Worm (Caenorhabditis elegans): ENCODE results near the gene clec-216.

clec-216 gene

DNA sequence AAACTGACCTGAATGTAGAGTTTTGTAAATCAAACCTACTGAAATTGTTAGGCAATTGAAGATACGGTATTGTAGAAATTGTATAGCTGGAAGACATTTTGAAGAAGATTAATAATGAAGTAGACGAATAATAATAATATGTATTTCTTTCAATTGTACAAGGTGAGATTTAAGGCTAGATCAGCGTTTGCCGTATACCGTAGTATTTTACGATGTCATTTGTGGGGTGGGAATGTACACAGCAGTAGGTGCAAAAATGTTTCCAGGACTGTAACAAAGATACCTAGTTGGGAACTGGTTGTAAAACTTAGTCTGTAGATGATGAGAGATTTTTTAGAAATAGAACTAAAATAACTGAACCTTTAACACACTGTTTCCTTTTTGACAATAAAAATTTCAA lies 41.8 kb upstream of the clec-216 start, which contains the start of gene ceh-76:
TSS of gene ceh-76 (minus strand) at position 101 of the 400 bp plus-strand sequence.
- TF ChIP-seq nhr-6 (tag; optimal IDR thresholded peaks at IDR 0.05) (no peak), unc-62 (GFP tag; optimal IDR thresholded peaks at IDR 0.05) (no peak), sma-9 (GFP tag; optimal IDR thresholded peaks at IDR 0.05) (no peak), sma-9 (tag; optimal IDR thresholded peaks at IDR 0.05) (no peak)

- no peak for TF ChIP-seq fos-1 (tag; optimal IDR thresholded peaks at IDR 0.05)
- TF ChIP-seq mdl-1 (tag; optimal IDR thresholded peaks at IDR 0.05) = no peak
- no peak for TF ChIP-seq zag-1 (tag; optimal IDR thresholded peaks at IDR 0.05)
- no peak for TF ChIP-seq sma-3 (GFP tag; optimal IDR thresholded peaks at IDR 0.05)
- TF ChIP-seq C34F6.9 (tag; optimal IDR thresholded peaks at IDR 0.05) = no peak
- no peak for TF ChIP-seq ama-1 (optimal IDR thresholded peaks at IDR 0.05)
- TF ChIP-seq nhr-6 (tag; optimal IDR thresholded peaks at IDR 0.05) = no peak
- no peak for TF ChIP-seq lsy-2 (tag; optimal IDR thresholded peaks at IDR 0.05)
- no peak for TF ChIP-seq unc-55 (GFP tag; optimal IDR thresholded peaks at IDR 0.05)
- TF ChIP-seq nhr-12 (tag; optimal IDR thresholded peaks at IDR 0.05) = no peak
- TF ChIP-seq sma-9 (GFP tag; optimal IDR thresholded peaks at IDR 0.05) = no peak
- TF ChIP-seq sma-9 (tag; optimal IDR thresholded peaks at IDR 0.05) = no peak
- no peak for TF ChIP-seq nhr-23 (tag; optimal IDR thresholded peaks at IDR 0.05)
- no peak for TF ChIP-seq peb-1 (tag; optimal IDR thresholded peaks at IDR 0.05)
- no peak for TF ChIP-seq sem-4 (tag; optimal IDR thresholded peaks at IDR 0.05)
- TF ChIP-seq ceh-16 (tag; optimal IDR thresholded peaks at IDR 0.05) = no peak
- no peak for TF ChIP-seq mab-5 (tag; optimal IDR thresholded peaks at IDR 0.05)
- TF ChIP-seq nhr-77 (tag; optimal IDR thresholded peaks at IDR 0.05) = no peak
Measured at ce11 chrV:7985860-7986259, 33.1 kb upstream of the clec-216 start, which contains the start of gene Y97E10AL.1. Gene Y97E10AL.1, plus strand, starts transcription at chrV:7986160.

ce11 chrV:7983381-7984052 lies 30.8 kb upstream of the clec-216 start, which contains the start of the genes natb-1 and abhd-12:
Gene natb-1, minus strand, starts transcription at chrV:7983431.
Gene abhd-12, plus strand, starts transcription at chrV:7983879.
- TF ChIP-seq mdl-1 (tag; optimal IDR thresholded peaks at IDR 0.05) = no peak
- no peak for TF ChIP-seq sma-9 (GFP tag; optimal IDR thresholded peaks at IDR 0.05)
- no peak for TF ChIP-seq sma-9 (tag; optimal IDR thresholded peaks at IDR 0.05)
- TF ChIP-seq nhr-21 (tag; optimal IDR thresholded peaks at IDR 0.05) = no peak
- TF ChIP-seq C34F6.9 (tag; optimal IDR thresholded peaks at IDR 0.05) = peak; percentile 75
- TF ChIP-seq nhr-6 (tag; optimal IDR thresholded peaks at IDR 0.05) = no peak
- TF ChIP-seq lin-39 (tag; optimal IDR thresholded peaks at IDR 0.05) = no peak
- no peak for TF ChIP-seq nhr-10 (tag; optimal IDR thresholded peaks at IDR 0.05)
- TF ChIP-seq fos-1 (tag; optimal IDR thresholded peaks at IDR 0.05) = peak; percentile 20
- peak; percentile 54 for TF ChIP-seq gmeb-1 (tag; optimal IDR thresholded peaks at IDR 0.05)
- no peak for TF ChIP-seq lin-11 (tag; optimal IDR thresholded peaks at IDR 0.05)
- no peak for TF ChIP-seq peb-1 (tag; optimal IDR thresholded peaks at IDR 0.05)
- no peak for TF ChIP-seq lin-13 (GFP tag; optimal IDR thresholded peaks at IDR 0.05)
- TF ChIP-seq ceh-16 (tag; optimal IDR thresholded peaks at IDR 0.05) = no peak
- TF ChIP-seq ztf-4 (tag; optimal IDR thresholded peaks at IDR 0.05) = no peak
- TF ChIP-seq ama-1 (optimal IDR thresholded peaks at IDR 0.05) = no peak
- peak; percentile 30 for TF ChIP-seq nhr-25 (tag; optimal IDR thresholded peaks at IDR 0.05)
- no peak for TF ChIP-seq aly-2 (tag; optimal IDR thresholded peaks at IDR 0.05)
- TF ChIP-seq lsy-2 (tag; optimal IDR thresholded peaks at IDR 0.05) = peak; percentile 84 to 96
- no peak for TF ChIP-seq sem-4 (tag; optimal IDR thresholded peaks at IDR 0.05)
- peak; percentile 12 for TF ChIP-seq crh-2 (tag; optimal IDR thresholded peaks at IDR 0.05)
- no peak for TF ChIP-seq ztf-1 (GFP tag; conservative IDR thresholded peaks at IDR 0.05)
- TF ChIP-seq unc-39 (tag; optimal IDR thresholded peaks at IDR 0.05) = no peak
- TF ChIP-seq unc-55 (GFP tag; optimal IDR thresholded peaks at IDR 0.05) = peak; percentile 72
- no peak for TF ChIP-seq egl-27 (tag; optimal IDR thresholded peaks at IDR 0.05)
- no peak for TF ChIP-seq alr-1 (tag; optimal IDR thresholded peaks at IDR 0.05)
- peak; percentile 3 for TF ChIP-seq blmp-1 (tag; optimal IDR thresholded peaks at IDR 0.05; ENCODE audit: insufficient read depth)
- no peak for TF ChIP-seq nhr-12 (tag; optimal IDR thresholded peaks at IDR 0.05)
- TF ChIP-seq ztf-11 (tag; optimal IDR thresholded peaks at IDR 0.05) = no peak
- TF ChIP-seq nhr-23 (tag; optimal IDR thresholded peaks at IDR 0.05) = no peak
- no peak for TF ChIP-seq elt-3 (tag; optimal IDR thresholded peaks at IDR 0.05)
- TF ChIP-seq elt-1 (tag; optimal IDR thresholded peaks at IDR 0.05) = no peak
- no peak for TF ChIP-seq unc-62 (GFP tag; optimal IDR thresholded peaks at IDR 0.05)
- no peak for TF ChIP-seq ceh-82 (tag; optimal IDR thresholded peaks at IDR 0.05)
- no peak for TF ChIP-seq nhr-77 (tag; optimal IDR thresholded peaks at IDR 0.05)
- TF ChIP-seq dmd-4 (tag; optimal IDR thresholded peaks at IDR 0.05) = no peak
- TF ChIP-seq snpc-4 (tag; optimal IDR thresholded peaks at IDR 0.05) = no peak
- no peak for TF ChIP-seq mbf-1 (tag; optimal IDR thresholded peaks at IDR 0.05)
- peak; percentile 45 for TF ChIP-seq nhr-129 (tag; optimal IDR thresholded peaks at IDR 0.05)
- no peak for TF ChIP-seq Y55F3AM.14 (GFP tag; optimal IDR thresholded peaks at IDR 0.05)
- TF ChIP-seq sma-3 (GFP tag; optimal IDR thresholded peaks at IDR 0.05) = no peak
- TF ChIP-seq nhr-11 (tag; optimal IDR thresholded peaks at IDR 0.05) = no peak
- TF ChIP-seq nhr-237 (tag; optimal IDR thresholded peaks at IDR 0.05) = no peak
- no peak for TF ChIP-seq mab-5 (tag; optimal IDR thresholded peaks at IDR 0.05)
- TF ChIP-seq ZK546.5 (tag; optimal IDR thresholded peaks at IDR 0.05) = no peak
- no peak for TF ChIP-seq skn-1 (tag; optimal IDR thresholded peaks at IDR 0.05)

Data from whole organism, L2 larva.